Fruit fly (Drosophila melanogaster) whole organism, embryonic: ENCODE data around the gene lili.

Source experiments
- Atf-2 ChIP-seq: fragments of 200-800 bp; sonication (Bioruptor generic); optimal IDR thresholded peaks from 2 replicates; lab custom pipeline; 2016; ENCODE audit warnings: missing biosample characterization, missing genetic modification characterization
- CG10431 ChIP-seq: fragments of 200-800 bp; sonication (Bioruptor generic); optimal IDR thresholded peaks from 3 replicates; lab custom pipeline; 2018; ENCODE audit warnings: missing biosample characterization, mild to moderate bottlenecking, missing genetic modification characterization
- CG11093 ChIP-seq: fragments of 200-800 bp; sonication (Bioruptor generic); IDR thresholded peaks from 3 replicates; pipeline ENCODE4 v1.3.6; 2022; ENCODE audit warnings: missing biosample characterization, missing genetic modification characterization
- CG11398 ChIP-seq: fragments of 200-800 bp; sonication (Bioruptor generic); optimal IDR thresholded peaks from 2 replicates; lab custom pipeline; 2016; ENCODE audit warnings: missing biosample characterization, missing genetic modification characterization
- CG11456 ChIP-seq: fragments of 200-800 bp; sonication (Bioruptor generic); IDR thresholded peaks from 3 replicates; pipeline ENCODE4 v1.3.6; 2022; ENCODE audit warnings: missing biosample characterization, missing genetic modification characterization
- CG13287 ChIP-seq: fragments of 200-800 bp; sonication (Bioruptor generic); IDR thresholded peaks from 2 replicates; pipeline ENCODE4 v1.3.6; 2022; ENCODE audit warnings: missing biosample characterization, missing genetic modification characterization; ENCODE audit not compliant: partially characterized antibody
- CG13624 ChIP-seq: fragments of 200-800 bp; sonication (Bioruptor generic); optimal IDR thresholded peaks from 2 replicates; lab custom pipeline; 2016; ENCODE audit warnings: missing biosample characterization, missing genetic modification characterization
- CG15269 ChIP-seq: fragments of 200-800 bp; sonication (Bioruptor generic); optimal IDR thresholded peaks from 2 replicates; lab custom pipeline; 2018; ENCODE audit warnings: missing biosample characterization, mild to moderate bottlenecking, missing genetic modification characterization, moderate library complexity
- CG16815 ChIP-seq: fragments of 200-800 bp; sonication (Bioruptor generic); optimal IDR thresholded peaks from 3 replicates; lab custom pipeline; 2017; ENCODE audit warnings: missing biosample characterization, mild to moderate bottlenecking, missing genetic modification characterization
- CG17361 ChIP-seq: fragments of 200-800 bp; sonication (Bioruptor generic); IDR thresholded peaks from 3 replicates; pipeline ENCODE4 v1.3.6; 2022; ENCODE audit warnings: missing biosample characterization, missing genetic modification characterization
- CG17568 ChIP-seq: fragments of 200-800 bp; sonication (Bioruptor generic); optimal IDR thresholded peaks from 2 replicates; lab custom pipeline; 2018; ENCODE audit warnings: missing biosample characterization, mild to moderate bottlenecking, missing genetic modification characterization, moderate library complexity
- CG17829 ChIP-seq: fragments of 200-800 bp; optimal IDR thresholded peaks from 2 replicates; lab custom pipeline; 2019; ENCODE audit warnings: missing biosample characterization, mild to moderate bottlenecking, missing genetic modification characterization, moderate library complexity
- CG1792 ChIP-seq: fragments of 200-800 bp; sonication (Bioruptor generic); optimal IDR thresholded peaks from 2 replicates; lab custom pipeline; 2016; ENCODE audit warnings: missing biosample characterization, missing genetic modification characterization
- CG18262 ChIP-seq: fragments of 200-800 bp; optimal IDR thresholded peaks from 3 replicates; lab custom pipeline; 2019; ENCODE audit warnings: missing biosample characterization, mild to moderate bottlenecking, missing genetic modification characterization, moderate library complexity
- CG1832 ChIP-seq: fragments of 200-800 bp; sonication (Bioruptor generic); optimal IDR thresholded peaks from 2 replicates; lab custom pipeline; 2017; ENCODE audit warnings: missing biosample characterization, mild to moderate bottlenecking, missing genetic modification characterization, inconsistent platforms
- CG18619 ChIP-seq: fragments of 200-800 bp; sonication (Bioruptor generic); optimal IDR thresholded peaks from 3 replicates; lab custom pipeline; 2017; ENCODE audit warnings: missing biosample characterization, mild to moderate bottlenecking, missing genetic modification characterization
- CG30403 ChIP-seq: fragments of 200-800 bp; sonication (Bioruptor generic); optimal IDR thresholded peaks from 3 replicates; lab custom pipeline; 2016; ENCODE audit warnings: missing biosample characterization, missing genetic modification characterization
- CG31224 ChIP-seq: fragments of 200-800 bp; sonication (Bioruptor generic); IDR thresholded peaks from 2 replicates; pipeline ENCODE4 v1.3.6; 2022; ENCODE audit warnings: missing biosample characterization, missing genetic modification characterization
- CG3163 ChIP-seq: fragments of 200-800 bp; sonication (Bioruptor generic); optimal IDR thresholded peaks from 3 replicates; lab custom pipeline; 2016; ENCODE audit warnings: missing biosample characterization, missing genetic modification characterization
- CG32767 ChIP-seq: fragments of 200-800 bp; sonication (Bioruptor generic); IDR thresholded peaks from 2 replicates; pipeline ENCODE4 v1.3.6; 2022; ENCODE audit warnings: missing biosample characterization, missing genetic modification characterization
- CG32772 ChIP-seq: fragments of 200-800 bp; sonication (Bioruptor generic); IDR thresholded peaks from 2 replicates; pipeline ENCODE4 v1.3.6; 2022; ENCODE audit warnings: missing biosample characterization, missing genetic modification characterization
- CG33213 ChIP-seq: fragments of 200-800 bp; sonication (Bioruptor generic); optimal IDR thresholded peaks from 3 replicates; lab custom pipeline; 2016; ENCODE audit warnings: missing biosample characterization, missing genetic modification characterization
- CG34422 ChIP-seq: fragments of 200-800 bp; sonication (Bioruptor generic); IDR thresholded peaks from 3 replicates; pipeline ENCODE4 v1.3.6; 2022; ENCODE audit warnings: missing biosample characterization, missing genetic modification characterization
- CG5180 ChIP-seq: fragments of 200-800 bp; sonication (Bioruptor generic); optimal IDR thresholded peaks from 3 replicates; lab custom pipeline; 2017; ENCODE audit warnings: missing biosample characterization, missing genetic modification characterization, mild to moderate bottlenecking, moderate library complexity, missing genetic modification reagents
- CG6791 ChIP-seq: fragments of 200-800 bp; sonication (Bioruptor generic); IDR thresholded peaks from 3 replicates; pipeline ENCODE4 v1.3.6; 2022; ENCODE audit warnings: missing biosample characterization, missing genetic modification characterization; ENCODE audit not compliant: partially characterized antibody
- CG7745 ChIP-seq: fragments of 200-800 bp; sonication (Bioruptor generic); optimal IDR thresholded peaks from 2 replicates; lab custom pipeline; 2018; ENCODE audit warnings: missing biosample characterization, mild to moderate bottlenecking, missing genetic modification characterization, moderate library complexity
- CG7963 ChIP-seq: fragments of 200-800 bp; sonication (Bioruptor generic); IDR thresholded peaks from 3 replicates; pipeline ENCODE4 v1.3.6; 2022; ENCODE audit warnings: missing biosample characterization, missing genetic modification characterization; ENCODE audit not compliant: partially characterized antibody
- CG7987 ChIP-seq: fragments of 200-800 bp; sonication (Bioruptor generic); optimal IDR thresholded peaks from 2 replicates; lab custom pipeline; 2018; ENCODE audit warnings: missing biosample characterization, mild to moderate bottlenecking, missing genetic modification characterization, moderate library complexity
- Camta ChIP-seq: fragments of 200-800 bp; sonication (Bioruptor generic); optimal IDR thresholded peaks from 2 replicates; lab custom pipeline; 2016; ENCODE audit warnings: missing biosample characterization, missing genetic modification characterization
- CrebB ChIP-seq: fragments of 200-800 bp; sonication (Bioruptor generic); optimal IDR thresholded peaks from 3 replicates; lab custom pipeline; 2018; ENCODE audit warnings: missing biosample characterization, mild to moderate bottlenecking, missing genetic modification characterization
- Gug ChIP-seq: fragments of 200-800 bp; sonication (Bioruptor generic); IDR thresholded peaks from 4 replicates; pipeline ENCODE4 v1.3.6; 2022; ENCODE audit warnings: missing biosample characterization, missing genetic modification characterization
- Hand ChIP-seq: fragments of 200-800 bp; sonication (Bioruptor generic); optimal IDR thresholded peaks from 2 replicates; lab custom pipeline; 2017; ENCODE audit warnings: mild to moderate bottlenecking, missing biosample characterization, missing genetic modification reagents, missing genetic modification characterization
- HmgZ ChIP-seq: fragments of 200-800 bp; sonication (Bioruptor generic); optimal IDR thresholded peaks from 2 replicates; lab custom pipeline; 2018; ENCODE audit warnings: missing biosample characterization, mild to moderate bottlenecking, missing genetic modification characterization
- Hr39 ChIP-seq: fragments of >200 bp; optimal IDR thresholded peaks from 2 replicates; lab custom pipeline; 2017
- Lim3 ChIP-seq: fragments of 200-800 bp; sonication (Bioruptor generic); IDR thresholded peaks from 2 replicates; pipeline ENCODE4 v1.3.6; 2022; ENCODE audit warnings: missing biosample characterization, missing genetic modification characterization
- Oaz ChIP-seq: fragments of 200-800 bp; sonication (Bioruptor generic); IDR thresholded peaks from 2 replicates; pipeline ENCODE4 v1.3.6; 2022; ENCODE audit warnings: missing biosample characterization, missing genetic modification characterization
- bab2 ChIP-seq: fragments of 200-800 bp; sonication (Bioruptor generic); optimal IDR thresholded peaks from 2 replicates; lab custom pipeline; 2016; ENCODE audit warnings: missing biosample characterization, missing genetic modification characterization
- cad ChIP-seq: fragments of >200 bp; optimal IDR thresholded peaks from 2 replicates; lab custom pipeline; 2017; ENCODE audit warnings: missing biosample characterization, missing genetic modification characterization
- danr ChIP-seq: fragments of 200-800 bp; sonication (Bioruptor generic); IDR thresholded peaks from 2 replicates; pipeline ENCODE4 v1.3.6; 2022; ENCODE audit warnings: missing biosample characterization, missing genetic modification characterization
- eve ChIP-seq, 2 experiments: fragments of >200 bp; optimal IDR thresholded peaks; 2 replicates each; lab custom pipeline; 2017; ENCODE audit warnings: missing biosample characterization in 2 of 2, missing genetic modification characterization in 2 of 2
- eyg ChIP-seq: fragments of 200-800 bp; sonication (Bioruptor generic); optimal IDR thresholded peaks from 3 replicates; lab custom pipeline; 2016; ENCODE audit warnings: missing biosample characterization, missing genetic modification characterization
- ftz-f1 ChIP-seq: fragments of 200-800 bp; sonication (Bioruptor generic); optimal IDR thresholded peaks from 2 replicates; lab custom pipeline; 2016; ENCODE audit warnings: missing biosample characterization, missing genetic modification characterization
- lmd ChIP-seq: fragments of 200-800 bp; sonication (Bioruptor generic); IDR thresholded peaks from 2 replicates; pipeline ENCODE4 v1.3.6; 2022; ENCODE audit warnings: missing biosample characterization, missing genetic modification characterization
- pzg ChIP-seq: fragments of 200-800 bp; sonication (Bioruptor generic); optimal IDR thresholded peaks from 3 replicates; lab custom pipeline; 2018; ENCODE audit warnings: missing biosample characterization, mild to moderate bottlenecking, missing genetic modification characterization, moderate library complexity
- ranshi ChIP-seq: fragments of 200-800 bp; sonication (Bioruptor generic); IDR thresholded peaks from 2 replicates; pipeline ENCODE4 v1.3.6; 2022; ENCODE audit warnings: missing biosample characterization, missing genetic modification characterization
- ro ChIP-seq: fragments of 200-800 bp; sonication (Bioruptor generic); IDR thresholded peaks from 2 replicates; pipeline ENCODE4 v1.3.6; 2022; ENCODE audit warnings: missing biosample characterization, missing genetic modification characterization
- trh ChIP-seq: fragments of 200-800 bp; sonication (Bioruptor generic); optimal IDR thresholded peaks from 2 replicates; lab custom pipeline; 2016; ENCODE audit warnings: missing biosample characterization, missing genetic modification characterization
- usp ChIP-seq: fragments of >200 bp; optimal IDR thresholded peaks from 2 replicates; lab custom pipeline; 2017; ENCODE audit warnings: missing biosample characterization, missing genetic modification characterization
- zfh2 ChIP-seq: fragments of 200-800 bp; sonication (Bioruptor generic); optimal IDR thresholded peaks from 2 replicates; lab custom pipeline; 2016; ENCODE audit warnings: missing biosample characterization, missing genetic modification characterization

Gene lili

DNA sequence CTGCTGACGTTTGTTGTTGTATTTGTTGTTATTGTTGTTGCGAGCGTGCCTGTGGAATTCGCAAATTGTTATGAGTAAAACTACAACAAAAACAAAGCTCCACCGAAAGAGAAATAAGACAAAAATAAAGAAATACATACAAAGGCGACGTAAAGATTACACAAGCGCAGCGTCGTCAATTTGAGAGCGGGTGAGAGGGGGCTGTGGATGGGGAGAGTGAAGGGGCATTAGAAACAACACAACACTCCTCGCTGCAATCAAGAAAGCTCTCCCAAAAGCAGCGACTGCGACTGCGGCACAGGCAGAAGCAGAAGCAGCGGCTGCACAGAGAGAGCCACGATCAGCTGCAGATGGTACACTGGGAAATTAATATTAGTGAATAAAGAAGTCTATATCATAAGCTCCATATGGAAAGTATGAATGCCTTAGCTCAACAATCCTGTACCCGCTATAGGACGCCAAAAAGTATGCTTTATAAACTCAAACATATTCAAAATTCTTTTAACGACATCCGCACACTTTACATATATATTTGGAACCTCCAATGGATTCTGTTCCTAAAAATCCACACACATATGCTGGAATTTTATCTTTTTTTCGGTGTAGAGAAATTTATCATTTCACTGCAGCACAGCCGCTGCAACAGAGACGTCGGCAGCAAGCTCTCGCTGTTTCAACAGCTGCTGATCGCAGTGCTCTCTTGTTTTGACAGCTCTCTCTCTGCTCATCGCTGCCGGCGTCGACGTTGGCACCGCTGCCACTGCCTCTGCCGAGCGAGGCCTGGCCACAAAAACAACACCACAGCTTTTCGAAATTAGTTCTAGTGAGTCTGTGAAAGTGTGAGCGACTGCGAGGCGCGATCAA lies 45.0 kb downstream of the lili start, which contains the start of gene CG13631 (continued):
- peak; percentile 90 for TF ChIP-seq ro (GFP tag; lab: Robert Waterston, UW)
- TF ChIP-seq CG32772 (GFP tag; lab: Robert Waterston, UW), result peak; percentile 94
- TF ChIP-seq CG11398, result peak; percentile 88
- TF ChIP-seq cad, result no peak
- no peak for TF ChIP-seq ftz-f1 (GFP tag; lab: Kevin White, UChicago)
- no peak for TF ChIP-seq usp
- no peak for TF ChIP-seq CG7745 (tag; lab: Kevin White, UChicago)
- peak in 1 of 2 experiments; percentile 99 for TF ChIP-seq eve (GFP tag; optimal IDR thresholded peaks at IDR 0.05; lab: Kevin White, UChicago)
- TF ChIP-seq CG13287 (GFP tag; lab: Robert Waterston, UW), result no peak; the same call in 1 of the 2 replicates
- TF ChIP-seq trh (GFP tag; lab: Kevin White, UChicago), result peak; percentile 89
- TF ChIP-seq eyg, result peak; percentile 84
- TF ChIP-seq CG5180, result peak; percentile 79
- peak; percentile 76 for TF ChIP-seq CrebB (tag; lab: Kevin White, UChicago)
- peak; percentile 98 for TF ChIP-seq CG18262 (tag; lab: Kevin White, UChicago)
- peak; percentile 96 for TF ChIP-seq Atf-2 (GFP tag; lab: Kevin White, UChicago)
- peak; percentile 89 for TF ChIP-seq CG32767 (GFP tag; lab: Robert Waterston, UW)
- peak; percentile 90; the same call in 2 of the 3 replicates for TF ChIP-seq CG11093 (GFP tag; lab: Robert Waterston, UW)
- TF ChIP-seq CG11456 (GFP tag; lab: Robert Waterston, UW), result peak; percentile 64; the same call in 2 of the 3 replicates
- peak; percentile 84 for TF ChIP-seq danr (GFP tag; lab: Robert Waterston, UW)
- peak; percentile 82 for TF ChIP-seq CG17568
- peak; percentile 88; the same call in 3 of the 4 replicates for TF ChIP-seq Gug
- peak; percentile 45 for TF ChIP-seq zfh2 (GFP tag; lab: Kevin White, UChicago)
- no peak for TF ChIP-seq Hr39 (lab: Kevin White, UChicago)
- TF ChIP-seq pzg (GFP tag; lab: Kevin White, UChicago), result no peak
- TF ChIP-seq CG30403 (GFP tag; lab: Kevin White, UChicago), result peak; percentile 98
- peak; percentile 75 for TF ChIP-seq CG13624
- peak; percentile 52 for TF ChIP-seq CG3163 (GFP tag; lab: Kevin White, UChicago)
- peak; percentile 92 for TF ChIP-seq CG1792 (GFP tag; lab: Kevin White, UChicago)
- TF ChIP-seq lmd, result peak; percentile 94
- TF ChIP-seq HmgZ (tag; lab: Kevin White, UChicago), result peak; percentile 55
- TF ChIP-seq Hand (GFP tag; lab: Kevin White, UChicago), result peak; percentile 39
- TF ChIP-seq CG33213 (GFP tag; lab: Kevin White, UChicago), result peak; percentile 86
- peak; percentile 91 for TF ChIP-seq CG18619 (GFP tag; lab: Kevin White, UChicago)
- peak; percentile 81 for TF ChIP-seq CG16815 (GFP tag; lab: Kevin White, UChicago)
- no peak for TF ChIP-seq CG1832 (GFP tag; lab: Kevin White, UChicago)
- peak; percentile 96 for TF ChIP-seq Camta (GFP tag; lab: Kevin White, UChicago)
- peak; percentile 68 for TF ChIP-seq CG7987 (GFP tag; lab: Kevin White, UChicago)
- peak; percentile 98 for TF ChIP-seq CG17361
- peak; percentile 77 for TF ChIP-seq Oaz (GFP tag; lab: Robert Waterston, UW)
- no peak for TF ChIP-seq CG7963 (GFP tag; lab: Robert Waterston, UW)
- no peak for TF ChIP-seq CG6791 (GFP tag; lab: Robert Waterston, UW)
- no peak; the same call in 1 of the 2 replicates for TF ChIP-seq CG31224 (GFP tag; lab: Robert Waterston, UW)
- TF ChIP-seq bab2 (GFP tag; lab: Kevin White, UChicago), result peak; percentile 94
- peak; percentile 86 for TF ChIP-seq ranshi (GFP tag; lab: Robert Waterston, UW)
- TF ChIP-seq Lim3 (GFP tag; lab: Robert Waterston, UW), result peak; percentile 66
- TF ChIP-seq CG34422, result peak; percentile 88; the same call in 2 of the 3 replicates
- TF ChIP-seq CG15269 (tag; lab: Kevin White, UChicago), result peak; percentile 91
- TF ChIP-seq CG10431, result peak; percentile 94
- peak; percentile 96 for TF ChIP-seq CG17829
